Worm (Caenorhabditis elegans) whole organism, young adult: ENCODE results near the gene F07A11.1.
A peak's percentile ranks its signal among the peaks of the same experiment; 100 is the strongest.

Experiments
- C06A6.2 ChIP-seq: fragments of 200-800 bp; sonication (Bioruptor generic); conservative IDR thresholded peaks from 2 replicates; pipeline ENCODE4 v1.3.6; 2022; ENCODE audit warnings: missing genetic modification characterization, missing compliant biosample characterization
- D2030.7 ChIP-seq: fragments of 200-800 bp; sonication (Bioruptor generic); IDR thresholded peaks from 2 replicates; pipeline ENCODE4 v1.3.6; 2022; ENCODE audit warnings: missing genetic modification reagents, missing genetic modification characterization, missing compliant biosample characterization
- F33H1.4 ChIP-seq: fragments of 200-800 bp; sonication (Bioruptor generic); IDR thresholded peaks from 2 replicates; pipeline ENCODE4 v1.3.6; 2022; ENCODE audit warnings: missing genetic modification reagents, missing genetic modification characterization, missing compliant biosample characterization
- F37B4.10 ChIP-seq: fragments of 200-800 bp; sonication (Bioruptor generic); IDR thresholded peaks from 2 replicates; pipeline ENCODE4 v1.3.6; 2022; ENCODE audit warnings: missing genetic modification characterization, missing compliant biosample characterization
- F39B2.1 ChIP-seq: fragments of 200-800 bp; sonication (Bioruptor generic); IDR thresholded peaks from 2 replicates; pipeline ENCODE4 v1.3.6; 2022; ENCODE audit warnings: missing genetic modification reagents, missing genetic modification characterization, missing compliant biosample characterization
- F52B5.7 ChIP-seq: sonication (generic microtip); optimal IDR thresholded peaks from 2 replicates; lab custom pipeline; 2016; ENCODE audit warnings: mild to moderate bottlenecking, missing genetic modification characterization, missing compliant biosample characterization
- F55B11.4 ChIP-seq: sonication (generic microtip); optimal IDR thresholded peaks from 2 replicates; lab custom pipeline; 2016; ENCODE audit warnings: missing compliant biosample characterization, missing genetic modification characterization, borderline replicate concordance; ENCODE audit not compliant: insufficient read depth
- K11D2.4 ChIP-seq: fragments of 200-800 bp; sonication (Bioruptor generic); IDR thresholded peaks from 2 replicates; pipeline ENCODE4 v1.3.6; 2022; ENCODE audit warnings: missing genetic modification reagents, missing genetic modification characterization, missing compliant biosample characterization
- Y56A3A.18 ChIP-seq: fragments of 200-800 bp; sonication (Bioruptor generic); IDR thresholded peaks from 2 replicates; pipeline ENCODE4 v1.3.6; 2022; ENCODE audit warnings: missing genetic modification reagents, missing genetic modification characterization, missing compliant biosample characterization
- Y95B8A.8 ChIP-seq: fragments of 200-800 bp; sonication (Bioruptor generic); IDR thresholded peaks from 2 replicates; pipeline ENCODE4 v1.3.6; 2022; ENCODE audit warnings: missing genetic modification reagents, missing genetic modification characterization, missing compliant biosample characterization
- akir-1 ChIP-seq: fragments of 200-800 bp; sonication (Bioruptor generic); optimal IDR thresholded peaks from 2 replicates; lab custom pipeline; 2018; ENCODE audit warnings: mild to moderate bottlenecking, missing genetic modification characterization, moderate library complexity, missing compliant biosample characterization
- ama-1 ChIP-seq, 3 experiments: fragments of 150-350 bp in 1 of 3; sonication (generic microtip) in 2 of 3; optimal IDR thresholded peaks; 2 replicates each; lab custom pipeline; 2014 to 2018; ENCODE audit warnings: missing biosample characterization in 2 of 3, missing genetic modification characterization in 2 of 3, missing genetic modification reagents in 2 of 3
- aptf-3 ChIP-seq: fragments of 200-800 bp; sonication (Bioruptor generic); IDR thresholded peaks from 2 replicates; pipeline ENCODE4 v1.3.6; 2022; ENCODE audit warnings: missing genetic modification characterization, missing compliant biosample characterization
- attf-6 ChIP-seq: fragments of 200-800 bp; sonication (Bioruptor generic); IDR thresholded peaks from 2 replicates; pipeline ENCODE4 v1.3.6; 2022; ENCODE audit warnings: missing genetic modification reagents, missing genetic modification characterization, missing compliant biosample characterization
- ccch-3 ChIP-seq: fragments of 200-800 bp; sonication (Bioruptor generic); optimal IDR thresholded peaks from 2 replicates; lab custom pipeline; 2018; ENCODE audit warnings: mild to moderate bottlenecking, missing genetic modification characterization, missing compliant biosample characterization
- ceh-79 ChIP-seq: sonication (generic microtip); optimal IDR thresholded peaks from 2 replicates; lab custom pipeline; 2017; ENCODE audit warnings: mild to moderate bottlenecking, missing genetic modification characterization, missing compliant biosample characterization
- chd-7 ChIP-seq: sonication (generic microtip); optimal IDR thresholded peaks from 2 replicates; lab custom pipeline; 2016; ENCODE audit warnings: mild to moderate bottlenecking, missing genetic modification characterization, moderate library complexity, missing compliant biosample characterization
- egl-44 ChIP-seq: fragments of 200-800 bp; sonication (Bioruptor generic); IDR thresholded peaks from 2 replicates; pipeline ENCODE4 v1.3.6; 2022; ENCODE audit warnings: missing genetic modification reagents, missing genetic modification characterization, missing compliant biosample characterization
- fkh-3 ChIP-seq: sonication (generic microtip); optimal IDR thresholded peaks from 2 replicates; lab custom pipeline; 2016; ENCODE audit warnings: mild to moderate bottlenecking, missing genetic modification characterization, missing compliant biosample characterization
- him-1 ChIP-seq: sonication (generic microtip); optimal IDR thresholded peaks from 2 replicates; lab custom pipeline; 2016; ENCODE audit warnings: missing genotype, missing genetic modification reagents, missing genetic modification characterization, missing compliant biosample characterization
- hmg-1.2 ChIP-seq: fragments of 200-800 bp; sonication (Bioruptor generic); IDR thresholded peaks from 2 replicates; pipeline ENCODE4 v1.3.6; 2022; ENCODE audit warnings: missing genetic modification reagents, missing genetic modification characterization, missing compliant biosample characterization
- hmg-20 ChIP-seq: fragments of 200-800 bp; sonication (Bioruptor generic); IDR thresholded peaks from 2 replicates; pipeline ENCODE4 v1.3.6; 2022; ENCODE audit warnings: missing genetic modification reagents, missing genetic modification characterization, missing compliant biosample characterization
- hrde-1 ChIP-seq: sonication (generic microtip); optimal IDR thresholded peaks from 2 replicates; lab custom pipeline; 2016; ENCODE audit warnings: missing genetic modification characterization, mild to moderate bottlenecking, missing compliant biosample characterization, moderate library complexity, missing genotype, missing genetic modification reagents, borderline replicate concordance
- hsf-1 ChIP-seq: fragments of 200-800 bp; sonication (Bioruptor generic); IDR thresholded peaks from 2 replicates; pipeline ENCODE4 v1.3.6; 2022; ENCODE audit warnings: missing genetic modification reagents, missing genetic modification characterization, missing compliant biosample characterization
- let-526 ChIP-seq: fragments of 200-800 bp; sonication (Bioruptor generic); IDR thresholded peaks from 2 replicates; pipeline ENCODE4 v1.3.6; 2022; ENCODE audit warnings: missing genetic modification reagents, missing genetic modification characterization, missing compliant biosample characterization
- lin-35 ChIP-seq, 3 experiments: fragments of 150-350 bp in 2 of 3; sonication (generic microtip) in 1 of 3; optimal IDR thresholded peaks; 2 replicates each; lab custom pipeline; 2014 to 2018; ENCODE audit warnings: missing biosample characterization in 3 of 3, missing genetic modification characterization in 3 of 3, missing genetic modification reagents in 3 of 3
- madf-6 ChIP-seq: fragments of 200-800 bp; sonication (Bioruptor generic); IDR thresholded peaks from 2 replicates; pipeline ENCODE4 v1.3.6; 2022; ENCODE audit warnings: missing genetic modification reagents, missing genetic modification characterization, missing compliant biosample characterization
- madf-8 ChIP-seq: fragments of 200-800 bp; sonication (Bioruptor generic); conservative IDR thresholded peaks from 2 replicates; pipeline ENCODE4 v1.3.6; 2022; ENCODE audit warnings: missing genetic modification reagents, missing genetic modification characterization, missing compliant biosample characterization
- mel-28 ChIP-seq: sonication (generic microtip); optimal IDR thresholded peaks from 2 replicates; lab custom pipeline; 2016; ENCODE audit warnings: borderline replicate concordance, mild to moderate bottlenecking, missing genetic modification characterization, missing compliant biosample characterization
- mxl-1 ChIP-seq: sonication (generic microtip); optimal IDR thresholded peaks from 2 replicates; lab custom pipeline; 2016; ENCODE audit warnings: missing genetic modification characterization, missing compliant biosample characterization
- nfya-1 ChIP-seq: sonication (generic microtip); optimal IDR thresholded peaks from 2 replicates; lab custom pipeline; 2017; ENCODE audit warnings: antibody characterized with exemption, missing compliant biosample characterization, missing genetic modification characterization, borderline replicate concordance; ENCODE audit not compliant: insufficient read depth
- nfya-2 ChIP-seq: fragments of 200-800 bp; sonication (Bioruptor generic); IDR thresholded peaks from 2 replicates; pipeline ENCODE4 v1.3.6; 2022; ENCODE audit warnings: missing genetic modification reagents, missing genetic modification characterization, missing compliant biosample characterization
- nhr-27 ChIP-seq: fragments of 200-800 bp; sonication (Bioruptor generic); optimal IDR thresholded peaks from 2 replicates; lab custom pipeline; 2018; ENCODE audit warnings: mild to moderate bottlenecking, missing genetic modification characterization, moderate library complexity, missing compliant biosample characterization
- pbrm-1 ChIP-seq: fragments of 200-800 bp; sonication (Bioruptor generic); IDR thresholded peaks from 2 replicates; pipeline ENCODE4 v1.3.6; 2022; ENCODE audit warnings: missing genetic modification reagents, missing genetic modification characterization, missing compliant biosample characterization
- pha-4 ChIP-seq: fragments of 150-350 bp; sonication (generic microtip); optimal IDR thresholded peaks from 2 replicates; lab custom pipeline; 2014; ENCODE audit warnings: missing biosample characterization, missing genetic modification reagents, missing genetic modification characterization
- sdz-38 ChIP-seq: sonication (generic microtip); optimal IDR thresholded peaks from 2 replicates; lab custom pipeline; 2016; ENCODE audit warnings: missing genotype, missing genetic modification characterization, missing compliant biosample characterization
- snpc-1.1 ChIP-seq: sonication (generic microtip); optimal IDR thresholded peaks from 2 replicates; lab custom pipeline; 2017; ENCODE audit warnings: missing genetic modification characterization, mild to moderate bottlenecking, missing compliant biosample characterization, antibody characterized with exemption, moderate library complexity, missing genotype, missing genetic modification reagents; ENCODE audit not compliant: insufficient read depth
- snpc-3.4 ChIP-seq: sonication (generic microtip); optimal IDR thresholded peaks from 2 replicates; lab custom pipeline; 2017; ENCODE audit warnings: missing genetic modification characterization, mild to moderate bottlenecking, missing compliant biosample characterization, antibody characterized with exemption, moderate library complexity, missing genotype, missing genetic modification reagents
- tbp1 ChIP-seq: fragments of 200-800 bp; sonication (Bioruptor generic); optimal IDR thresholded peaks from 2 replicates; lab custom pipeline; 2018; ENCODE audit warnings: mild to moderate bottlenecking, missing genetic modification characterization, missing compliant biosample characterization
- zfh-2 ChIP-seq: fragments of 200-800 bp; sonication (Bioruptor generic); conservative IDR thresholded peaks from 2 replicates; pipeline ENCODE4 v1.3.6; 2022; ENCODE audit warnings: missing genetic modification reagents, missing genetic modification characterization, missing compliant biosample characterization
- ztf-18 ChIP-seq: sonication (generic microtip); optimal IDR thresholded peaks from 2 replicates; lab custom pipeline; 2016; ENCODE audit warnings: missing genotype, mild to moderate bottlenecking, missing genetic modification characterization, missing compliant biosample characterization
- ztf-25 ChIP-seq: fragments of 200-800 bp; sonication (Bioruptor generic); IDR thresholded peaks from 2 replicates; pipeline ENCODE4 v1.3.6; 2022; ENCODE audit warnings: missing genetic modification reagents, missing genetic modification characterization, missing compliant biosample characterization
- ztf-26 ChIP-seq: sonication (generic microtip); optimal IDR thresholded peaks from 2 replicates; lab custom pipeline; 2017; ENCODE audit warnings: missing genetic modification characterization, missing compliant biosample characterization
- ztf-28 ChIP-seq: fragments of 200-800 bp; sonication (Bioruptor generic); IDR thresholded peaks from 2 replicates; pipeline ENCODE4 v1.3.6; 2022; ENCODE audit warnings: missing genetic modification reagents, missing genetic modification characterization, missing compliant biosample characterization
- ztf-3 ChIP-seq: fragments of 200-800 bp; sonication (Bioruptor generic); optimal IDR thresholded peaks from 2 replicates; lab custom pipeline; 2018; ENCODE audit warnings: mild to moderate bottlenecking, missing genetic modification characterization, missing compliant biosample characterization
- ztf-6 ChIP-seq: fragments of 200-800 bp; sonication (Bioruptor generic); IDR thresholded peaks from 2 replicates; pipeline ENCODE4 v1.3.6; 2022; ENCODE audit warnings: missing genetic modification reagents, missing genetic modification characterization, missing compliant biosample characterization

The F07A11.1 gene

DNA sequence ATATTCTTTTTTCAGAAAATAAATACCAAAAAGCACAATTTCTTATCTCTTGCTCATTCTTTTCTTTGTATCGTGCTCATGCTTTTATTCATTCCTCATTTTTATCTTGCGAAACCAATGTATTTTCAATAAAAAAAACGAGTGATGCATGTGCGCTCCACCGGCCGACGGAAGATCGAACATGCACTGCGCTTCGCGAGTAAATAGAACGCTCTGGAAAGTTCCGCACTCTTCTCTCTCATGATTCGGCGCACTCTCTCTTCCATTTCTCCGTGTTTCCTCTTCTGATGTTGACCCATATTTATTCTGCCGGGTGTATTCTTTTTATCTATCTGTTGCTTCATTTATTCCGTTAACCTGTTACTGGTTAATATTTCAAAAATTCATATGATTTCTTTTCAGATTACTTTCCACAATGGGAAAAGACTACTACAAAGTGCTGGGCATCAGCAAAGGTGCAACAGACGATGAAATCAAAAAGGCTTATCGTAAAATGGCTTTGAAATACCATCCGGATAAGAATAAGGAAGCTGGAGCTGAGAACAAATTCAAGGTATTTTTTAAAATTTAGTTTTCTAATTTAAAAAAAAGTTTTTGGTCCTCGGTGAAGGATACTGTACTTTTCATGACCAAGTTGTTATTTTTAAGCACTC is 46.5 kb downstream of the F07A11.1 start, which contains the start of gene dnj-13 (continued):
- TF ChIP-seq hmg-1.2 (GFP tag; lab: Robert Waterston, UW) (peak; percentile 79), chd-7 (tag; lab: Kevin White, UChicago) (peak; percentile 98), pha-4 (tag; lab: Kevin White, UChicago) (peak; percentile 41), zfh-2 (peak; percentile 86; the same call in 1 of the 2 replicates), sdz-38 (tag; lab: Kevin White, UChicago) (no peak), hrde-1 (peak; percentile 14), snpc-3.4 (tag; lab: Kevin White, UChicago) (peak; percentile 74), lin-35 (GFP tag; optimal IDR thresholded peaks at IDR 0.05; lab: Kevin White, UChicago) (peak in 2 of 3 experiments; percentile 18 to 82), nfya-2 (GFP tag; lab: Robert Waterston, UW) (no peak), nhr-27 (tag; lab: Kevin White, UChicago) (peak; percentile 93), egl-44 (GFP tag; lab: Robert Waterston, UW) (peak; percentile 89), snpc-1.1 (tag; lab: Kevin White, UChicago) (no peak), ztf-18 (tag; lab: Kevin White, UChicago) (peak; percentile 60), aptf-3 (GFP tag; lab: Robert Waterston, UW) (peak; percentile 89; the same call in 1 of the 2 replicates), pbrm-1 (GFP tag; lab: Robert Waterston, UW) (peak; percentile 98), madf-8 (GFP tag; lab: Robert Waterston, UW) (peak; percentile 77), D2030.7 (GFP tag; lab: Robert Waterston, UW) (peak; percentile 92), F55B11.4 (no peak), Y56A3A.18 (GFP tag; lab: Robert Waterston, UW) (peak; percentile 82), K11D2.4 (GFP tag; lab: Robert Waterston, UW) (peak; percentile 96), ama-1 (optimal IDR thresholded peaks at IDR 0.05; lab: Kevin White, UChicago) (peak; percentile 70), ama-1 (GFP tag; optimal IDR thresholded peaks at IDR 0.05; lab: Kevin White, UChicago) (peak in 1 of 2 experiments; percentile 28), ztf-3 (GFP tag; lab: Kevin White, UChicago) (peak; percentile 84), ztf-6 (no peak), F33H1.4 (GFP tag; lab: Robert Waterston, UW) (peak; percentile 83), akir-1 (GFP tag; lab: Kevin White, UChicago) (peak; percentile 89), hmg-20 (peak; percentile 84), ceh-79 (tag; lab: Kevin White, UChicago) (peak; percentile 98), let-526 (GFP tag; lab: Robert Waterston, UW) (peak; percentile 98), F52B5.7 (tag; lab: Kevin White, UChicago) (peak; percentile 95), fkh-3 (tag; lab: Kevin White, UChicago) (peak; percentile 76), madf-6 (GFP tag; lab: Robert Waterston, UW) (peak; percentile 94), attf-6 (GFP tag; lab: Robert Waterston, UW) (peak; percentile 84), him-1 (no peak), ccch-3 (GFP tag; lab: Kevin White, UChicago) (no peak), ztf-26 (tag; lab: Kevin White, UChicago) (peak; percentile 96), hsf-1 (peak; percentile 100), F39B2.1 (peak; percentile 93), ztf-25 (GFP tag; lab: Robert Waterston, UW) (peak; percentile 85; the same call in 1 of the 2 replicates), mxl-1 (no peak), ztf-28 (GFP tag; lab: Robert Waterston, UW) (peak; percentile 83; the same call in 1 of the 2 replicates), C06A6.2 (peak; percentile 89), mel-28 (tag; lab: Kevin White, UChicago) (peak; percentile 60), Y95B8A.8 (GFP tag; lab: Robert Waterston, UW) (peak; percentile 95), F37B4.10 (GFP tag; lab: Robert Waterston, UW) (0 out of 2 replicates have a peak, but pooled peaks have one; percentile 14), nfya-1 (tag; lab: Kevin White, UChicago) (no peak), tbp1 (GFP tag; lab: Kevin White, UChicago) (peak; percentile 76)
